Fruit fly (Drosophila melanogaster): ENCODE results near the gene Atg3.
A peak's percentile ranks its signal among the peaks of the same experiment; 100 is the strongest.

Atg3 gene

dm6 chr3L:18796376-18796775 lies 47.9 kb downstream of the Atg3 start (continued):
- TF ChIP-seq D19A (tag; optimal IDR thresholded peaks at IDR 0.05): peak; percentile 88

- TF ChIP-seq CG12299 (tag; optimal IDR thresholded peaks at IDR 0.05): no peak
- no peak for TF ChIP-seq CG12391 (tag; optimal IDR thresholded peaks at IDR 0.05)
- no peak for TF ChIP-seq Med (GFP tag)
- TF ChIP-seq amos (GFP tag; IDR thresholded peaks at IDR 0.05; ENCODE audit: partially characterized antibody): no peak
- no peak for TF ChIP-seq pros (GFP tag; optimal IDR thresholded peaks at IDR 0.05)
- no peak for TF ChIP-seq pzg (GFP tag; optimal IDR thresholded peaks at IDR 0.05)
- no peak for TF ChIP-seq stc (GFP tag; IDR thresholded peaks at IDR 0.05)
- no peak for TF ChIP-seq chn (GFP tag; optimal IDR thresholded peaks at IDR 0.05)
- no peak for TF ChIP-seq Hr51 (GFP tag; optimal IDR thresholded peaks at IDR 0.05)
- no peak for TF ChIP-seq mld (GFP tag; IDR thresholded peaks at IDR 0.05; ENCODE audit: partially characterized antibody)
- TF ChIP-seq CG10959 (GFP tag; IDR thresholded peaks at IDR 0.05): no peak
- TF ChIP-seq Nf-YC (tag; optimal IDR thresholded peaks at IDR 0.05): no peak
These were observed 51.1 kb downstream of the Atg3 start for dm6 chr3L:18799508-18800062.

Data from whole organism, embryonic.